Fruit fly (Drosophila melanogaster) S2 (cell line): ENCODE measurements around the gene CG17919.

Experiments used
- CG8478 ChIP-seq: fragments of >200 bp; optimal IDR thresholded peaks from 2 replicates; lab custom pipeline; 2018
- CTCF ChIP-seq, 2 experiments: fragments of >200 bp; optimal IDR thresholded peaks; 2 replicates each; lab custom pipeline; 2018

DNA sequence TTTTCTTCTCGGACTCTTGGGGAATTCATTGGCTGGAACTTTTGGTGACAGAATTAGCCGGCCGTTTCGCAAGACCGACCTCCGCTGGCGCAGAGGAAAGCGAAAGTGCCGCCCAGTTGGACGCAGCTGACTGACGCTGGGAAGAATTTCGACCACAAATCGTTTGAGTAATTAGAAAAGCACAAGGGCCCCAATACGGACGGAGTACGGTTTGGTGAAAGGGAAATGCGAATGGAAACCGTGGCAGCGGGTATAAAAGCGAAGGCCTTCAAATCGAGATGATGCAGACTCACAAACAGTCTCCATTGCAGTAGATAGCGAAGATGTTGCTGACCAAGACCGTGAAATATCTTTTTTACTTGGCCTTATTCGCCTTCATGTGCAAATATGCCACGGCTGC lies 38.9 kb upstream of the CG17919 start, which contains the start of gene Osi16:
- TF ChIP-seq CG8478 (lab: Kevin White, UChicago) (no peak), CTCF (optimal IDR thresholded peaks at IDR 0.05; lab: Kevin White, UChicago) (no peak)
